Worm (Caenorhabditis elegans): ENCODE results near the gene srw-69.

DNA sequence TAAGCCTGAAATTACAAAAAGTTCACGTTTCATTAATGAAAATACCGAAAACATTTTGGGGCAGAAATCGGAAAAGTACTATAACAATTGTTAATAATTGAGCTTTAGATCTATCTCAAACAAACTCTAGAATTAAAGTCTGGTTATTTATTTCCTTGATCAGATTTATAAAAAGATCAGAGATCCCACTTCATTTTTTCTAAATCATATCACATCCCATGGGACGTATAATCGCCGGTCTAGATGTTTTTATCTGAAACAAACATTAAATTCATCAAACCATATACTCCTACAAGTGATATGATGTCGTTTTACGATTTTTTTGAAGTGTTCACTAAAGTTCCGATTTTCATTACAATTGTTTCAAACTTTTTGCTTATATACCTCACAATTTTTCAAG is 17.1 kb downstream of the srw-69 start, which contains the start of gene str-41:
- TF ChIP-seq unc-39 (tag; optimal IDR thresholded peaks at IDR 0.05) = no peak
- no peak for TF ChIP-seq daf-12 (tag; optimal IDR thresholded peaks at IDR 0.05)
- no peak for TF ChIP-seq egl-27 (tag; optimal IDR thresholded peaks at IDR 0.05)
- TF ChIP-seq zag-1 (tag; optimal IDR thresholded peaks at IDR 0.05) = no peak
- TF ChIP-seq lsy-2 (tag; optimal IDR thresholded peaks at IDR 0.05) = no peak
- TF ChIP-seq fos-1 (tag; optimal IDR thresholded peaks at IDR 0.05) = no peak
- TF ChIP-seq php-3 (GFP tag; IDR thresholded peaks at IDR 0.05) = no peak
- TF ChIP-seq hif-1 (tag; optimal IDR thresholded peaks at IDR 0.05) = no peak
- TF ChIP-seq skn-1 (tag; optimal IDR thresholded peaks at IDR 0.05) = no peak
- no peak for TF ChIP-seq ZK546.5 (tag; optimal IDR thresholded peaks at IDR 0.05)
- no peak for TF ChIP-seq R02D3.7 (tag; optimal IDR thresholded peaks at IDR 0.05)
- no peak for TF ChIP-seq snpc-4 (tag; optimal IDR thresholded peaks at IDR 0.05)
- no peak for TF ChIP-seq nhr-77 (tag; optimal IDR thresholded peaks at IDR 0.05)
